Worm (Caenorhabditis elegans) whole organism, L1 larva: ENCODE results near the gene F42G2.2.

Source experiments
- alr-1 ChIP-seq: fragments of 200-800 bp; sonication (Bioruptor generic); optimal IDR thresholded peaks from 2 replicates; lab custom pipeline; 2018; ENCODE audit warnings: borderline replicate concordance, mild to moderate bottlenecking, missing genetic modification characterization, missing compliant biosample characterization
- efl-1 ChIP-seq, 4 experiments: fragments of 150-350 bp; optimal IDR thresholded peaks in 3 of 4; peaks in 1 of 4; 1 replicate in 1 of 4; 2 replicates in 3 of 4; lab custom pipeline; 2014; ENCODE audit warnings: missing biosample characterization in 2 of 4, missing genetic modification characterization in 2 of 4, missing genetic modification reagents in 2 of 4
- rnt-1 ChIP-seq: sonication (generic microtip); optimal IDR thresholded peaks from 2 replicates; lab custom pipeline; 2016; ENCODE audit warnings: mild to moderate bottlenecking, missing genetic modification characterization, moderate library complexity, missing compliant biosample characterization
- snpc-4 ChIP-seq: fragments of 150-350 bp; optimal IDR thresholded peaks from 2 replicates; lab custom pipeline; 2014; ENCODE audit warnings: missing biosample characterization, missing genetic modification characterization
- unc-98 ChIP-seq: fragments of 200-800 bp; sonication (Bioruptor generic); IDR thresholded peaks from 2 replicates; pipeline ENCODE4 v1.3.6; 2022; ENCODE audit warnings: missing genetic modification characterization, missing compliant biosample characterization
- xbp-1 ChIP-seq: sonication (generic microtip); optimal IDR thresholded peaks from 2 replicates; lab custom pipeline; 2016; ENCODE audit warnings: missing genetic modification characterization, missing compliant biosample characterization

DNA sequence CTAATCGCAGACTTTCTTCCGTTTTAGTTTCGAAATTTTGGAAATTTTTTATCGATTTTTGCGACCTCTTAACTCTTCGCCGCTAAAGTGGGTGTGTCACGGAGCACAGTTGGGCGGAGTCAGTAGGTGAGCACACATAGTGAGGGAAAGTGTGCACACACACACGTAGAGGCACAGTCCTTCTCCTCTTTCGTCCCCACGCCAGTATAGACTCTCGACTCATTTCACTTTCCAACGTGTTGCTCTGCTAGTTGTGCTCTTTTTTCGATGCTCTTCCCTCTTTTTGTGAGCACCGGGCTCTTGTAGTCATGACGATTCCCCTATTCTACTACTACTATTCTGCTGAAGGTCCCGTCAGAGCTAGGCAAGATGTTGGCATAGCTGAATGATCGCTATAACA lies 30.5 kb downstream of the F42G2.2 start:
- TF ChIP-seq snpc-4 (tag; lab: Kevin White, UChicago) = no peak
- TF ChIP-seq rnt-1 = no peak
- TF ChIP-seq unc-98 (GFP tag; lab: Robert Waterston, UW) = no peak
- no peak for TF ChIP-seq alr-1 (tag; lab: Kevin White, UChicago)
- TF ChIP-seq efl-1 (optimal IDR thresholded peaks at IDR 0.05; lab: Kevin White, UChicago) = no peak
- TF ChIP-seq efl-1 (GFP tag; optimal IDR thresholded peaks at IDR 0.05 in 1 of 2; lab: Kevin White, UChicago) = peak in 1 of 2 experiments; percentile 94
- no peak for TF ChIP-seq xbp-1 (tag; lab: Kevin White, UChicago)
